Worm (Caenorhabditis elegans) whole organism, L3 larva: Measurements from ENCODE around the gene hst-3.1.

Experiments used
- ceh-82 ChIP-seq: fragments of 150-350 bp; optimal IDR thresholded peaks from 2 replicates; lab custom pipeline; 2014; ENCODE audit warnings: missing biosample characterization, missing genetic modification characterization
- daf-12 ChIP-seq: fragments of 150-350 bp; optimal IDR thresholded peaks from 2 replicates; lab custom pipeline; 2014; ENCODE audit warnings: missing biosample characterization, missing genetic modification reagents, missing genetic modification characterization
- elt-3 ChIP-seq, 3 experiments: fragments of 150-350 bp in 1 of 3; sonication (generic microtip) in 2 of 3; optimal IDR thresholded peaks; 2 replicates in 2 of 3; 4 replicates in 1 of 3; lab custom pipeline; 2014 to 2017; ENCODE audit warnings: missing biosample characterization in 3 of 3, missing genetic modification characterization in 3 of 3
- fkh-10 ChIP-seq: sonication (generic microtip); optimal IDR thresholded peaks from 2 replicates; lab custom pipeline; 2017; ENCODE audit warnings: missing biosample characterization, missing genetic modification reagents, missing genetic modification characterization
- fos-1 ChIP-seq: fragments of 150-350 bp; optimal IDR thresholded peaks from 2 replicates; lab custom pipeline; 2014; ENCODE audit warnings: missing biosample characterization, missing genetic modification characterization
- unc-62 ChIP-seq: fragments of 150-350 bp; sonication (generic microtip); optimal IDR thresholded peaks from 4 replicates; lab custom pipeline; 2014; ENCODE audit warnings: missing biosample characterization, missing genetic modification reagents, missing genetic modification characterization

- TF ChIP-seq daf-12 (tag; lab: Kevin White, UChicago) = no peak
- TF ChIP-seq elt-3 (tag; optimal IDR thresholded peaks at IDR 0.05; lab: Kevin White, UChicago) = no peak
- no peak for TF ChIP-seq fkh-10 (GFP tag; lab: Kevin White, UChicago)
- no peak for TF ChIP-seq ceh-82 (tag; lab: Kevin White, UChicago)
- TF ChIP-seq unc-62 (GFP tag; lab: Kevin White, UChicago) = no peak
- no peak for TF ChIP-seq fos-1
Measured at ce11 chrII:6158111-6158510, 10.9 kb downstream of the hst-3.1 start.
